Worm (Caenorhabditis elegans) whole organism, young adult: ENCODE results near the gene T24H10.4.

Source experiments
- ceh-91 ChIP-seq: fragments of 200-800 bp; sonication (Bioruptor generic); IDR thresholded peaks from 2 replicates; pipeline ENCODE4 v1.3.6; 2022; ENCODE audit warnings: missing genetic modification reagents, missing genetic modification characterization, missing compliant biosample characterization
- lag-1 ChIP-seq: fragments of 200-800 bp; sonication (Bioruptor generic); IDR thresholded peaks from 2 replicates; pipeline ENCODE4 v1.3.6; 2022; ENCODE audit warnings: missing genetic modification reagents, missing genetic modification characterization, missing compliant biosample characterization
- pha-4 ChIP-seq: fragments of 150-350 bp; sonication (generic microtip); optimal IDR thresholded peaks from 2 replicates; lab custom pipeline; 2014; ENCODE audit warnings: missing biosample characterization, missing genetic modification reagents, missing genetic modification characterization
- rpc-1 ChIP-seq, 2 experiments: fragments of 150-350 bp in 1 of 2; sonication (generic microtip) in 1 of 2; optimal IDR thresholded peaks; 2 replicates each; lab custom pipeline; 2014 to 2018; ENCODE audit warnings: missing biosample characterization in 1 of 2, missing genetic modification characterization in 1 of 2, missing genetic modification reagents in 1 of 2, missing genotype in 1 of 2
- sdz-38 ChIP-seq: sonication (generic microtip); optimal IDR thresholded peaks from 2 replicates; lab custom pipeline; 2016; ENCODE audit warnings: missing genotype, missing genetic modification characterization, missing compliant biosample characterization
- somi-1 ChIP-seq: fragments of 200-800 bp; sonication (Bioruptor generic); optimal IDR thresholded peaks from 2 replicates; lab custom pipeline; 2018; ENCODE audit warnings: mild to moderate bottlenecking, missing genetic modification characterization, missing compliant biosample characterization

DNA sequence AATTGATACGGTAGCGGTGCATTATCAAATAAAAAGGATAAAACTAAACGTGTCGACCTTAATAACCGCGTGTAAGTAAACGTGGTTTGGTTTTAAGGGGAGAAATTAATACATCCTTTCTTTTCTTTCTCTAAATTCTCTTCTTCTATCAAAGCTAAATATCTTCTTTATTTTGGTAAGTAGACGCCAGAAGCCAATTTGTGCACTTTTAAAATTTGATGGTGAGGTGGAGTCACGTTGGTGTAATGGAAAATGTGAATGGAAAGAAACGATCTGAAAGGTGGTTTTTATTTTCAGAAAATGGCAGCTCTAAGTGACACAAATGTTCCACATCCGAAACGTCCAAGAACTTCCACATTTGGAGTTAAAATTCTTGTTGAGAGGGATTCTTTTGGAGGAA is 8.5 kb upstream of the T24H10.4 start, which contains the start of gene T24H10.5:
- TF ChIP-seq ceh-91 (GFP tag; lab: Robert Waterston, UW) (no peak), somi-1 (GFP tag; lab: Kevin White, UChicago) (no peak), sdz-38 (tag; lab: Kevin White, UChicago) (no peak), pha-4 (tag; lab: Kevin White, UChicago) (no peak), lag-1 (no peak), rpc-1 (optimal IDR thresholded peaks at IDR 0.05; lab: Kevin White, UChicago) (no peak), rpc-1 (tag; optimal IDR thresholded peaks at IDR 0.05; lab: Kevin White, UChicago) (no peak)
